Worm (Caenorhabditis elegans) whole organism, young adult: ENCODE measurements around the gene T28C12.1.

Experiments used
- B0019.2 ChIP-seq: fragments of 200-800 bp; sonication (Bioruptor generic); conservative IDR thresholded peaks from 2 replicates; pipeline ENCODE4 v1.3.6; 2022; ENCODE audit warnings: missing genetic modification reagents, missing genetic modification characterization, missing compliant biosample characterization
- B0336.3 ChIP-seq: fragments of 200-800 bp; sonication (Bioruptor generic); IDR thresholded peaks from 2 replicates; pipeline ENCODE4 v1.3.6; 2022; ENCODE audit warnings: missing genetic modification characterization, missing compliant biosample characterization
- F10E7.11 ChIP-seq: sonication (generic microtip); optimal IDR thresholded peaks from 2 replicates; lab custom pipeline; 2017; ENCODE audit warnings: mild to moderate bottlenecking, missing genetic modification characterization, moderate library complexity, missing compliant biosample characterization
- F39B2.1 ChIP-seq: fragments of 200-800 bp; sonication (Bioruptor generic); IDR thresholded peaks from 2 replicates; pipeline ENCODE4 v1.3.6; 2022; ENCODE audit warnings: missing genetic modification reagents, missing genetic modification characterization, missing compliant biosample characterization
- F52B5.7 ChIP-seq: sonication (generic microtip); optimal IDR thresholded peaks from 2 replicates; lab custom pipeline; 2016; ENCODE audit warnings: mild to moderate bottlenecking, missing genetic modification characterization, missing compliant biosample characterization
- F57C9.4 ChIP-seq: sonication (generic microtip); optimal IDR thresholded peaks from 2 replicates; lab custom pipeline; 2017; ENCODE audit warnings: mild to moderate bottlenecking, missing genetic modification characterization, missing compliant biosample characterization
- T26A5.8 ChIP-seq: sonication (generic microtip); optimal IDR thresholded peaks from 2 replicates; lab custom pipeline; 2016; ENCODE audit warnings: missing genetic modification characterization, missing compliant biosample characterization
- Y56A3A.18 ChIP-seq: fragments of 200-800 bp; sonication (Bioruptor generic); IDR thresholded peaks from 2 replicates; pipeline ENCODE4 v1.3.6; 2022; ENCODE audit warnings: missing genetic modification reagents, missing genetic modification characterization, missing compliant biosample characterization
- ZK185.1 ChIP-seq: sonication (generic microtip); optimal IDR thresholded peaks from 2 replicates; lab custom pipeline; 2016; ENCODE audit warnings: mild to moderate bottlenecking, missing genetic modification characterization, missing compliant biosample characterization; ENCODE audit not compliant: poor library complexity, severe bottlenecking
- atf-7 ChIP-seq: sonication (generic microtip); optimal IDR thresholded peaks from 2 replicates; lab custom pipeline; 2017; ENCODE audit warnings: mild to moderate bottlenecking, missing genetic modification characterization, missing compliant biosample characterization
- attf-3 ChIP-seq: fragments of 200-800 bp; sonication (Bioruptor generic); conservative IDR thresholded peaks from 2 replicates; pipeline ENCODE4 v1.3.6; 2022; ENCODE audit warnings: missing genetic modification reagents, missing genetic modification characterization, missing compliant biosample characterization
- bed-1 ChIP-seq: fragments of 200-800 bp; sonication (Bioruptor generic); IDR thresholded peaks from 2 replicates; pipeline ENCODE4 v1.3.6; 2022; ENCODE audit warnings: missing genetic modification reagents, missing genetic modification characterization, missing compliant biosample characterization
- bed-2 ChIP-seq: fragments of 200-800 bp; sonication (Bioruptor generic); IDR thresholded peaks from 2 replicates; pipeline ENCODE4 v1.3.6; 2022; ENCODE audit warnings: missing genetic modification reagents, missing genetic modification characterization, missing compliant biosample characterization
- ccch-3 ChIP-seq: fragments of 200-800 bp; sonication (Bioruptor generic); optimal IDR thresholded peaks from 2 replicates; lab custom pipeline; 2018; ENCODE audit warnings: mild to moderate bottlenecking, missing genetic modification characterization, missing compliant biosample characterization
- cebp-2 ChIP-seq: fragments of 200-800 bp; sonication (Bioruptor generic); IDR thresholded peaks from 2 replicates; pipeline ENCODE4 v1.3.6; 2022; ENCODE audit warnings: missing genetic modification characterization, missing compliant biosample characterization
- chd-7 ChIP-seq: sonication (generic microtip); optimal IDR thresholded peaks from 2 replicates; lab custom pipeline; 2016; ENCODE audit warnings: mild to moderate bottlenecking, missing genetic modification characterization, moderate library complexity, missing compliant biosample characterization
- dpl-1 ChIP-seq: fragments of 150-350 bp; optimal IDR thresholded peaks from 2 replicates; lab custom pipeline; 2014; ENCODE audit warnings: missing biosample characterization, missing genetic modification reagents, missing genetic modification characterization
- egl-44 ChIP-seq: fragments of 200-800 bp; sonication (Bioruptor generic); IDR thresholded peaks from 2 replicates; pipeline ENCODE4 v1.3.6; 2022; ENCODE audit warnings: missing genetic modification reagents, missing genetic modification characterization, missing compliant biosample characterization
- egrh-3 ChIP-seq: fragments of 200-800 bp; sonication (Bioruptor generic); IDR thresholded peaks from 2 replicates; pipeline ENCODE4 v1.3.6; 2022; ENCODE audit warnings: missing genetic modification reagents, missing genetic modification characterization, missing compliant biosample characterization
- fkh-3 ChIP-seq: sonication (generic microtip); optimal IDR thresholded peaks from 2 replicates; lab custom pipeline; 2016; ENCODE audit warnings: mild to moderate bottlenecking, missing genetic modification characterization, missing compliant biosample characterization
- hsf-1 ChIP-seq: fragments of 200-800 bp; sonication (Bioruptor generic); IDR thresholded peaks from 2 replicates; pipeline ENCODE4 v1.3.6; 2022; ENCODE audit warnings: missing genetic modification reagents, missing genetic modification characterization, missing compliant biosample characterization
- lin-40 ChIP-seq: sonication (generic microtip); optimal IDR thresholded peaks from 2 replicates; lab custom pipeline; 2016; ENCODE audit warnings: missing genetic modification characterization, mild to moderate bottlenecking, missing compliant biosample characterization, missing genotype, missing genetic modification reagents
- lsl-1 ChIP-seq: fragments of 200-800 bp; sonication (Bioruptor generic); optimal IDR thresholded peaks from 2 replicates; lab custom pipeline; 2018; ENCODE audit warnings: mild to moderate bottlenecking, missing genetic modification characterization, moderate library complexity, missing compliant biosample characterization
- lsy-27 ChIP-seq: sonication (generic microtip); optimal IDR thresholded peaks from 2 replicates; lab custom pipeline; 2017; ENCODE audit warnings: missing genetic modification characterization, mild to moderate bottlenecking, missing compliant biosample characterization, antibody characterized with exemption, missing genotype, borderline replicate concordance; ENCODE audit not compliant: insufficient read depth
- mcd-1 ChIP-seq: fragments of 200-800 bp; sonication (Bioruptor generic); IDR thresholded peaks from 2 replicates; pipeline ENCODE4 v1.3.6; 2022; ENCODE audit warnings: missing genetic modification reagents, missing genetic modification characterization, missing compliant biosample characterization
- nfya-1 ChIP-seq: sonication (generic microtip); optimal IDR thresholded peaks from 2 replicates; lab custom pipeline; 2017; ENCODE audit warnings: antibody characterized with exemption, missing compliant biosample characterization, missing genetic modification characterization, borderline replicate concordance; ENCODE audit not compliant: insufficient read depth
- nhr-120 ChIP-seq: fragments of 200-800 bp; sonication (Bioruptor generic); IDR thresholded peaks from 2 replicates; pipeline ENCODE4 v1.3.6; 2022; ENCODE audit warnings: missing genetic modification characterization, missing compliant biosample characterization
- nhr-80 ChIP-seq: sonication (generic microtip); optimal IDR thresholded peaks from 2 replicates; lab custom pipeline; 2016; ENCODE audit warnings: missing genetic modification characterization, missing compliant biosample characterization
- snpc-1.3 ChIP-seq: sonication (generic microtip); optimal IDR thresholded peaks from 2 replicates; lab custom pipeline; 2017; ENCODE audit warnings: missing genetic modification characterization, mild to moderate bottlenecking, missing compliant biosample characterization, antibody characterized with exemption, moderate library complexity, missing genotype, missing genetic modification reagents; ENCODE audit not compliant: insufficient read depth
- snpc-3.4 ChIP-seq: sonication (generic microtip); optimal IDR thresholded peaks from 2 replicates; lab custom pipeline; 2017; ENCODE audit warnings: missing genetic modification characterization, mild to moderate bottlenecking, missing compliant biosample characterization, antibody characterized with exemption, moderate library complexity, missing genotype, missing genetic modification reagents
- snpc-4 ChIP-seq, 5 experiments: fragments of 150-350 bp in 1 of 5; sonication (generic microtip) in 4 of 5; optimal IDR thresholded peaks; 2 replicates each; lab custom pipeline; 2014 to 2018; ENCODE audit warnings: missing genetic modification characterization in 5 of 5, missing biosample characterization in 3 of 5, antibody characterized with exemption in 2 of 5, mild to moderate bottlenecking in 2 of 5, missing compliant biosample characterization in 2 of 5, missing genotype in 2 of 5, moderate library complexity in 2 of 5, missing genetic modification reagents in 1 of 5
- tbp1 ChIP-seq: fragments of 200-800 bp; sonication (Bioruptor generic); optimal IDR thresholded peaks from 2 replicates; lab custom pipeline; 2018; ENCODE audit warnings: mild to moderate bottlenecking, missing genetic modification characterization, missing compliant biosample characterization
- unc-130 ChIP-seq: sonication (generic microtip); optimal IDR thresholded peaks from 2 replicates; lab custom pipeline; 2016; ENCODE audit warnings: missing genetic modification reagents, missing genetic modification characterization, missing compliant biosample characterization
- unc-62 ChIP-seq: fragments of 150-350 bp; optimal IDR thresholded peaks from 2 replicates; lab custom pipeline; 2014; ENCODE audit warnings: missing biosample characterization, missing genetic modification reagents, missing genetic modification characterization
- ztf-3 ChIP-seq: fragments of 200-800 bp; sonication (Bioruptor generic); optimal IDR thresholded peaks from 2 replicates; lab custom pipeline; 2018; ENCODE audit warnings: mild to moderate bottlenecking, missing genetic modification characterization, missing compliant biosample characterization

T28C12.1 gene

DNA sequence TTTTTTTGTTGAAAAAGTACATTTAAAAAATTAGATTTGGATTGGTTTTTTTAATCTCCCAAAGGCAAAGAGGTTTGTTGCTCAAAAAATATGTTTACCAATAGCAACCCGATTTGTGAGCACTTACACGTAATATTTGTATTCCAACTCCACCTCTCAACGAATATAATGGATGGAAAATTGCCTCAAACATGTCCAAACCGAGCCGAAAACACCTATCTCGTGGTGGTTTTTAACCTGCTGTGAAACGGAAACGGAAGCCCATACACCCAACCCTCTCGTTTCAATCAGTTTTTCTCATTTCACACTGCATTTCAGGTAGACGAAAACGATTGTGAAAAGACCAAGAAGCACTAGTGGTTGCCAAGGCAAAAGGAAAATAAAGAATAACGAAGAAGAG is 15.1 kb upstream of the T28C12.1 start, which contains the start of gene cest-24:
Gene cest-24 (plus strand): TSS at position 301 of the 400 bp plus-strand sequence.
- TF ChIP-seq ztf-3 (GFP tag; lab: Kevin White, UChicago) (no peak), B0019.2 (GFP tag; lab: Robert Waterston, UW) (no peak), snpc-4 (GFP tag; optimal IDR thresholded peaks at IDR 0.05; lab: Kevin White, UChicago) (no peak), snpc-4 (tag; optimal IDR thresholded peaks at IDR 0.05; lab: Kevin White, UChicago) (no peak), unc-130 (no peak), ccch-3 (GFP tag; lab: Kevin White, UChicago) (no peak), F10E7.11 (tag; lab: Kevin White, UChicago) (no peak), ZK185.1 (no peak)

DNA sequence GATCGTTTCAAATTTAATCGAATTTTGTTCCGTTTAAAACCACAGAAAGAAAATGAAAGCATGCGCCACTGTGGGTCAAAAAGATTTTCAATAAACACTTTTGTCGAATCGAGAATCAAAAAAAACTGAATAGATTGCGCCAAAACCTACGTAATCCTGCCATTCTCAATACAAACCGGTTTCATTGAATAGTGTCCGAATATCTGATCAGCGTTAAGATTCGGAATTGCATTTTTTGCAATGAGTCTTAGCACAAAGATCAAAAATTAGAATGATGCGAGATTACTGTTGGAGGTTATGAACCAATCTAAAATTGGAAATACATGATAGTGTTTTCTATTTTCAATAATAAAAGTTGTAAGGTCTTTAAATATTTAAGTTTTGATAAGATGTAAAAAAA is 13.8 kb upstream of the T28C12.1 start:
- TF ChIP-seq nhr-80, result no peak
- no peak for TF ChIP-seq lsy-27 (tag; lab: Kevin White, UChicago)

DNA sequence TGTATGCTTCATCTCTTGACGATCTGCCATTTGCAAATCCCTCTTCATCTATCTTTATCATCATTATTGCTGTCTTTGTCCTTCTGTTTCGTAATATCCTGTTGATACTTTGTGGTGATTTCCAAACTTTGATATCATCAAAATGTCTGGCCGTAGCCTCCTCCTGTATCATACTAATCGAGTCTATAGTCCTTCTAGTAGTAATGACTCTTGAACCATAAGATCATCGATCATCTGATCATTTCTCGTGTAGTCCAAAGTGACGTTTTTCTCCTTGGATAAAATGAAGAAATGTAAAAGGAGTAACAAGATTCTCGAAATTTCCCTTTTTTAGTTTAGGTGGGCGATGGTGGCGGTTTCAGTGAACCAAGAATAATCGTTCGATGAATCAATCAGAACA is 12.3 kb upstream of the T28C12.1 start:
- TF ChIP-seq tbp1 (GFP tag; lab: Kevin White, UChicago) (no peak), bed-2 (GFP tag; lab: Robert Waterston, UW) (no peak), mcd-1 (GFP tag; lab: Robert Waterston, UW) (no peak), lin-40 (tag; lab: Kevin White, UChicago) (no peak), nhr-120 (no peak), nfya-1 (tag; lab: Kevin White, UChicago) (no peak), F52B5.7 (tag; lab: Kevin White, UChicago) (no peak), F57C9.4 (tag; lab: Kevin White, UChicago) (no peak), B0336.3 (GFP tag; lab: Robert Waterston, UW) (no peak), cebp-2 (GFP tag; lab: Robert Waterston, UW) (no peak), unc-62 (GFP tag; lab: Kevin White, UChicago) (no peak), atf-7 (tag; lab: Kevin White, UChicago) (no peak), egrh-3 (GFP tag; lab: Robert Waterston, UW) (no peak), chd-7 (no peak), snpc-3.4 (tag; lab: Kevin White, UChicago) (no peak), snpc-1.3 (tag; lab: Kevin White, UChicago) (no peak), attf-3 (GFP tag; lab: Robert Waterston, UW) (no peak), fkh-3 (tag; lab: Kevin White, UChicago) (no peak)

DNA sequence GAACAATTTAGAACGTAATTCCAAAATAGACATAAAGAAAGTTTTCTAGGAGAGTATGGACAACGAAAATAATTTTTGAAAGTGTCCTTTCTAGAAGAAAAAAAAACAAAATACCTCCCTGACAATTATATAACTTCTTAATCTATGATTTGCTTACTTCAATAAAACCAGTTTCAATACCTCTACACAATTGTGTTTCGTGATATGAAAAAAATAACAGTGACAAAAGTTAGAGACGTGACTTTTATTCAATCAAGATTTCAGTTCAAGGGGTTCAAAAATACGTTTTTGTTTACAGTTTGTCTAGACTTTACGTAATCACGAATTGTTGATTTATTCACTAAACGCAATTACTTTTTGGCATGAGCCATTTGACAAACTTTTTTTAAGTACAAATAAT is 10.4 kb upstream of the T28C12.1 start:
- no peak for TF ChIP-seq tbp1 (GFP tag; lab: Kevin White, UChicago)
- no peak for TF ChIP-seq attf-3 (GFP tag; lab: Robert Waterston, UW)
- TF ChIP-seq egl-44 (GFP tag; lab: Robert Waterston, UW), result no peak
- no peak for TF ChIP-seq Y56A3A.18 (GFP tag; lab: Robert Waterston, UW)
- TF ChIP-seq F39B2.1 (GFP tag; lab: Robert Waterston, UW), result no peak
- TF ChIP-seq lsl-1 (GFP tag; lab: Kevin White, UChicago), result no peak
- no peak for TF ChIP-seq bed-1 (GFP tag; lab: Robert Waterston, UW)
- TF ChIP-seq hsf-1 (GFP tag; lab: Robert Waterston, UW), result no peak
- no peak for TF ChIP-seq dpl-1 (GFP tag; lab: Kevin White, UChicago)
- TF ChIP-seq T26A5.8, result no peak
